Worm (Caenorhabditis elegans): ENCODE data around the gene vha-20.

ce11 chrX:14175740-14176139 lies 11.4 kb upstream of the vha-20 start, which contains the start of gene C37E2.2:
- TF ChIP-seq ztf-11 (tag; optimal IDR thresholded peaks at IDR 0.05) (no peak), snpc-4 (tag; optimal IDR thresholded peaks at IDR 0.05) (no peak), tbx-2 (tag; optimal IDR thresholded peaks at IDR 0.05) (no peak), ama-1 (optimal IDR thresholded peaks at IDR 0.05) (no peak), elt-1 (tag; optimal IDR thresholded peaks at IDR 0.05) (no peak), zag-1 (tag; optimal IDR thresholded peaks at IDR 0.05) (no peak), elt-3 (tag; optimal IDR thresholded peaks at IDR 0.05) (no peak), daf-12 (tag; optimal IDR thresholded peaks at IDR 0.05) (no peak), nhr-11 (tag; optimal IDR thresholded peaks at IDR 0.05) (no peak), ceh-9 (tag; optimal IDR thresholded peaks at IDR 0.05) (no peak), pqm-1 (tag; optimal IDR thresholded peaks at IDR 0.05) (no peak), nhr-28 (tag; optimal IDR thresholded peaks at IDR 0.05) (no peak), nhr-23 (tag; optimal IDR thresholded peaks at IDR 0.05) (no peak)

Data from whole organism, L3 larva.